Worm (Caenorhabditis elegans): Measurements from ENCODE around the gene rps-18.

The rps-18 gene

DNA sequence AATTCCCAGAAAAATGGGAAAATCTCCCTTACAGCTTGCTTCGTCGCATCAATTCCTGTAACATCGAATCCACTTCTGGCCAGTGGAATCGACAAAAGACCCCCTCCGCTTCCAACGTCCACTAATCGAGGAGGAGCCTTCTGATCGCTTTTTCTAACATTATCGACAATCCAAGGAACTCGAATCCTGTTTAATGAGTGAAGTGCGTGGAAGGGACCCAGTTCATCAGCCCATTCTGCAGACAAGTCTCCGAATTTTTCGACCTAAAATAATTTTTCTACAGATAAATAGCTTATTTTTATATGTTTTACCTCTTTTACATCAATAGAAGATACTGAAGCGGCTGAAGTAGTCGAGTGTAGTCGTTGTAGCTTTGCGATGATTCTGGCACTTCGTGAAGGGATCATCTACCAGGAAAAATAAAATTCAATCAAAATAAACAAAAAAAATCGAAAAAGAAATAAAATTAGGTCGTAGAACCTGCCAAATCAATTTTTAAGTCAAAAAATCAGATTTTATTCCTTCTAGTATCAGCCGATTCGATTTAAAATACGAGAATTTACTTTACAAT lies 29.5 kb upstream of the rps-18 start, which contains the start of gene coq-3:
TSS of gene coq-3 (minus strand) at position 407 of the 571 bp plus-strand sequence.
- peak; percentile 4; the same call in 1 of the 2 replicates for TF ChIP-seq hmg-1.2 (GFP tag; IDR thresholded peaks at IDR 0.05)
- TF ChIP-seq ztf-18 (tag; optimal IDR thresholded peaks at IDR 0.05) = no peak
- peak; percentile 17 for TF ChIP-seq ama-1 (optimal IDR thresholded peaks at IDR 0.05)
- no peak for TF ChIP-seq ama-1 (GFP tag; optimal IDR thresholded peaks at IDR 0.05)
- TF ChIP-seq sptf-2 (GFP tag; optimal IDR thresholded peaks at IDR 0.05) = no peak
- peak; percentile 46 for TF ChIP-seq repo-1 (tag; optimal IDR thresholded peaks at IDR 0.05)
- no peak for TF ChIP-seq lir-1 (GFP tag; conservative IDR thresholded peaks at IDR 0.05)
- TF ChIP-seq nhr-90 (tag; optimal IDR thresholded peaks at IDR 0.05) = no peak
- 0 out of 2 replicates have a peak, but pooled peaks have one; percentile 6 for TF ChIP-seq F33H1.4 (GFP tag; IDR thresholded peaks at IDR 0.05)
- no peak for TF ChIP-seq akir-1 (GFP tag; optimal IDR thresholded peaks at IDR 0.05)
- no peak for TF ChIP-seq lin-35 (GFP tag; optimal IDR thresholded peaks at IDR 0.05)
- 0 out of 2 replicates have a peak, but pooled peaks have one; percentile 15 for TF ChIP-seq dox-1 (GFP tag; IDR thresholded peaks at IDR 0.05)
- no peak for TF ChIP-seq ceh-91 (GFP tag; IDR thresholded peaks at IDR 0.05)
- 0 out of 2 replicates have a peak, but pooled peaks have one; percentile 6 for TF ChIP-seq mcd-1 (GFP tag; IDR thresholded peaks at IDR 0.05)
- no peak for TF ChIP-seq Y67H2A.10 (GFP tag; conservative IDR thresholded peaks at IDR 0.05)
- TF ChIP-seq F49E8.2 (tag; optimal IDR thresholded peaks at IDR 0.05; ENCODE audit: insufficient read depth) = no peak
- no peak for TF ChIP-seq ztf-3 (GFP tag; optimal IDR thresholded peaks at IDR 0.05)
- no peak for TF ChIP-seq cebp-2 (GFP tag; IDR thresholded peaks at IDR 0.05)
- no peak for TF ChIP-seq K11D2.4 (GFP tag; IDR thresholded peaks at IDR 0.05)
- no peak for TF ChIP-seq ceh-58 (GFP tag; IDR thresholded peaks at IDR 0.05)
- TF ChIP-seq dpl-1 (GFP tag; optimal IDR thresholded peaks at IDR 0.05) = no peak
- no peak for TF ChIP-seq C06A6.2 (GFP tag; conservative IDR thresholded peaks at IDR 0.05)
- no peak for TF ChIP-seq snpc-4 (GFP tag; optimal IDR thresholded peaks at IDR 0.05)
- TF ChIP-seq snpc-4 (tag; optimal IDR thresholded peaks at IDR 0.05) = peak in 1 of 4 experiments; percentile 75
- TF ChIP-seq atf-7 (tag; optimal IDR thresholded peaks at IDR 0.05) = no peak
- no peak for TF ChIP-seq die-1 (tag; optimal IDR thresholded peaks at IDR 0.05)
- TF ChIP-seq lsy-27 (tag; optimal IDR thresholded peaks at IDR 0.05; ENCODE audit: borderline replicate concordance, insufficient read depth) = no peak
- TF ChIP-seq mxl-1 (tag; optimal IDR thresholded peaks at IDR 0.05) = no peak
- TF ChIP-seq ceh-79 (tag; optimal IDR thresholded peaks at IDR 0.05) = no peak
- TF ChIP-seq ekl-4 (GFP tag; IDR thresholded peaks at IDR 0.05) = 0 out of 2 replicates have a peak, but pooled peaks have one; percentile 34
- no peak for TF ChIP-seq K12H6.12 (tag; optimal IDR thresholded peaks at IDR 0.05)
- no peak for TF ChIP-seq nfya-1 (tag; optimal IDR thresholded peaks at IDR 0.05; ENCODE audit: borderline replicate concordance, insufficient read depth)
- no peak for TF ChIP-seq ztf-22 (GFP tag; optimal IDR thresholded peaks at IDR 0.05)
- peak; percentile 71 for TF ChIP-seq attf-6 (GFP tag; IDR thresholded peaks at IDR 0.05)
- TF ChIP-seq let-607 (tag; optimal IDR thresholded peaks at IDR 0.05) = peak in 1 of 2 experiments; percentile 9
- TF ChIP-seq F52B5.7 (tag; optimal IDR thresholded peaks at IDR 0.05) = no peak
- no peak for TF ChIP-seq him-1 (tag; optimal IDR thresholded peaks at IDR 0.05)
- no peak for TF ChIP-seq dpff-1 (tag; optimal IDR thresholded peaks at IDR 0.05)
- TF ChIP-seq sdz-38 (tag; optimal IDR thresholded peaks at IDR 0.05) = no peak
- TF ChIP-seq hlh-26 (GFP tag; conservative IDR thresholded peaks at IDR 0.05) = no peak
- TF ChIP-seq snpc-1.1 (tag; optimal IDR thresholded peaks at IDR 0.05; ENCODE audit: insufficient read depth) = no peak
- TF ChIP-seq F10E7.11 (tag; optimal IDR thresholded peaks at IDR 0.05) = no peak
- no peak for TF ChIP-seq lin-54 (GFP tag; optimal IDR thresholded peaks at IDR 0.05)
- no peak for TF ChIP-seq tbx-9 (tag; optimal IDR thresholded peaks at IDR 0.05; ENCODE audit: borderline replicate concordance)
- TF ChIP-seq mes-4 (tag; optimal IDR thresholded peaks at IDR 0.05) = no peak
- no peak for TF ChIP-seq F39B2.1 (GFP tag; IDR thresholded peaks at IDR 0.05)
- TF ChIP-seq mel-28 (tag; optimal IDR thresholded peaks at IDR 0.05; ENCODE audit: borderline replicate concordance) = no peak
- TF ChIP-seq gei-17 (GFP tag; optimal IDR thresholded peaks at IDR 0.05) = no peak

Measured in whole organism, young adult.